Fruit fly (Drosophila melanogaster) whole organism, wandering third instar larva: ENCODE data around the gene CG8202.

Source experiments
- brk ChIP-seq: fragments of 200-800 bp; sonication (Bioruptor generic); optimal IDR thresholded peaks from 2 replicates; lab custom pipeline; 2016; ENCODE audit warnings: missing biosample characterization, mild to moderate bottlenecking, missing genetic modification characterization
- dmrt93B ChIP-seq: fragments of 200-800 bp; sonication (Bioruptor generic); optimal IDR thresholded peaks from 2 replicates; lab custom pipeline; 2018; ENCODE audit warnings: missing biosample characterization, mild to moderate bottlenecking, missing genetic modification characterization

dm6 chr3R:8746354-8746753, 14.5 kb downstream of the CG8202 start:
- TF ChIP-seq dmrt93B (peak; percentile 41), brk (GFP tag; lab: Kevin White, UChicago) (peak; percentile 46)
